Fruit fly (Drosophila melanogaster): ENCODE results near the gene CG13031.

DNA sequence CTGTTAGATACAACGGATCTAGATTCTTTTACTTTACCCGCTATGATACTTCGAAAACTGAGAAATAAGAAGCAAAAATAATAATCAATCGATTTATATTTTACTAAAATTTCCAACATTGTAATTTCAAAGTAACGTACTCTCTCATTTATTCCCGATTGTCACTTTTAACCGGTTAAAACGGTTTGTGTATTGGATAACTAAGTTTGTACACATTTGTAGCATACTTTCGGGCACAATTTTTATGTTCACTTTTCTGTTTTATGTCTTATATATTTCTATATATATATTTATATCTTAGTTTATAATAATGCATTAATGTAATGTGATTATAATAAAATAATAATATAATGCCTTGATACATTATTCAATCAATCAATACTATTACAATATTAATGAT is 17.0 kb downstream of the CG13031 start:
- no peak for TF ChIP-seq CG10348 (GFP tag; IDR thresholded peaks at IDR 0.05)
- no peak for TF ChIP-seq CG8159 (tag; optimal IDR thresholded peaks at IDR 0.05)
- no peak for TF ChIP-seq fd96Ca (GFP tag; IDR thresholded peaks at IDR 0.05)
- TF ChIP-seq Pif1A (GFP tag; optimal IDR thresholded peaks at IDR 0.05) = no peak
- no peak for TF ChIP-seq gl (tag; optimal IDR thresholded peaks at IDR 0.05)
- no peak for TF ChIP-seq CG8301 (tag; optimal IDR thresholded peaks at IDR 0.05)
- TF ChIP-seq CG9948 (tag; optimal IDR thresholded peaks at IDR 0.05) = no peak
- TF ChIP-seq CG13204 (GFP tag; optimal IDR thresholded peaks at IDR 0.05) = no peak
- no peak for TF ChIP-seq CG12605 (GFP tag; IDR thresholded peaks at IDR 0.05)
- TF ChIP-seq CG14655 (GFP tag; optimal IDR thresholded peaks at IDR 0.05) = no peak
- TF ChIP-seq CG4496 (GFP tag; IDR thresholded peaks at IDR 0.05) = no peak
- TF ChIP-seq Pif1B (GFP tag; optimal IDR thresholded peaks at IDR 0.05) = no peak
- TF ChIP-seq CG15710 (tag; optimal IDR thresholded peaks at IDR 0.05) = no peak

Data from whole organism, pupa.